Fruit fly (Drosophila melanogaster) whole organism, embryonic: ENCODE measurements around the gene pyd.

Experiments used
- CG10274 ChIP-seq: fragments of 200-800 bp; sonication (Bioruptor generic); optimal IDR thresholded peaks from 3 replicates; lab custom pipeline; 2017; ENCODE audit warnings: missing biosample characterization, mild to moderate bottlenecking, missing genetic modification characterization
- CG11085 ChIP-seq: fragments of 200-800 bp; sonication (Bioruptor generic); IDR thresholded peaks from 2 replicates; pipeline ENCODE4 v1.3.6; 2022; ENCODE audit warnings: missing biosample characterization, missing genetic modification characterization
- CG14441 ChIP-seq: fragments of 200-800 bp; sonication (Bioruptor generic); IDR thresholded peaks from 2 replicates; pipeline ENCODE4 v1.3.6; 2022; ENCODE audit warnings: missing biosample characterization, missing genetic modification characterization
- CG15269 ChIP-seq: fragments of 200-800 bp; sonication (Bioruptor generic); optimal IDR thresholded peaks from 2 replicates; lab custom pipeline; 2018; ENCODE audit warnings: missing biosample characterization, mild to moderate bottlenecking, missing genetic modification characterization, moderate library complexity
- CG2129 ChIP-seq: fragments of 200-800 bp; sonication (Bioruptor generic); IDR thresholded peaks from 2 replicates; pipeline ENCODE4 v1.3.6; 2022; ENCODE audit warnings: missing biosample characterization, missing genetic modification characterization; ENCODE audit not compliant: partially characterized antibody
- CG3281 ChIP-seq: fragments of 200-800 bp; sonication (Bioruptor generic); optimal IDR thresholded peaks from 3 replicates; lab custom pipeline; 2017; ENCODE audit warnings: missing biosample characterization, mild to moderate bottlenecking, missing genetic modification characterization
- Fer2 ChIP-seq: fragments of 200-800 bp; sonication (Bioruptor generic); optimal IDR thresholded peaks from 2 replicates; lab custom pipeline; 2018; ENCODE audit warnings: missing biosample characterization, mild to moderate bottlenecking, missing genetic modification characterization, moderate library complexity
- Lpt ChIP-seq: fragments of >200 bp; optimal IDR thresholded peaks from 2 replicates; lab custom pipeline; 2018; ENCODE audit warnings: missing biosample characterization, missing genetic modification characterization
- br ChIP-seq: fragments of >200 bp; optimal IDR thresholded peaks from 2 replicates; lab custom pipeline; 2017
- lov ChIP-seq, 2 experiments: fragments of 200-800 bp in 1 of 2; fragments of >200 bp in 1 of 2; sonication (Bioruptor generic) in 1 of 2; IDR thresholded peaks in 1 of 2; optimal IDR thresholded peaks in 1 of 2; 2 replicates in 1 of 2; 3 replicates in 1 of 2; pipeline versions ENCODE4 v1.3.6 to Lab custom; 2017 to 2022; ENCODE audit warnings: missing biosample characterization in 1 of 2, missing genetic modification characterization in 1 of 2
- nerfin-1 ChIP-seq: fragments of 200-800 bp; sonication (Bioruptor generic); optimal IDR thresholded peaks from 3 replicates; lab custom pipeline; 2019; ENCODE audit warnings: missing biosample characterization, mild to moderate bottlenecking, missing genetic modification characterization, moderate library complexity
- toy ChIP-seq: fragments of 200-800 bp; sonication (Bioruptor generic); IDR thresholded peaks from 2 replicates; pipeline ENCODE4 v1.3.6; 2022; ENCODE audit warnings: missing biosample characterization, missing genetic modification characterization
- zf30C ChIP-seq: fragments of 200-800 bp; sonication (Bioruptor generic); optimal IDR thresholded peaks from 3 replicates; lab custom pipeline; 2018; ENCODE audit warnings: missing biosample characterization, mild to moderate bottlenecking, missing genetic modification characterization

pyd gene

DNA sequence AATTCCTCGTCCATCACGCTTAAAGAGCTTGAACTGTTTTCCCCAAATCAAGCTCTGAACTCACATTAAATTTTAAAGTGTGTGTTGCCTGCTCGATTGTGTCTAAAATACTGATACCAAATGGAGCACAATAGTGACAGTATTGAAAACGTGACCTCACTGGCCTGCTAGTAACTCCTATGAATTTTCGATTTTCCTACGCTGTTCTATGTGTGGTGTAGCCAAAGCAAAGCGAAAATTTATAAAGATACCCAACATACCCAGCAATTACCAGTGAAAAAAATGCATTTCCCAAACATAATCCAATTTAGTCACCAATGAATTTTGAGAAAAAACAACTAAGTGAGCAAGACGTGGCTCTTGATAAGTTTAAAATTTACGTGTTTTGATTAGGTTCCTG, 151.9 kb downstream of the pyd start, which contains the start of gene CG33191:
CG33191 (minus strand) TSS at position 101 of the 400 bp plus-strand sequence.
- TF ChIP-seq CG14441 (no peak), br (lab: Kevin White, UChicago) (no peak), CG11085 (GFP tag; lab: Robert Waterston, UW) (no peak), CG2129 (GFP tag; lab: Robert Waterston, UW) (no peak), lov (optimal IDR thresholded peaks at IDR 0.05; lab: Kevin White, UChicago) (no peak), lov (GFP tag; IDR thresholded peaks at IDR 0.05; lab: Robert Waterston, UW) (no peak), nerfin-1 (no peak), Fer2 (tag; lab: Kevin White, UChicago) (no peak), toy (GFP tag; lab: Robert Waterston, UW) (no peak), zf30C (GFP tag; lab: Kevin White, UChicago) (no peak), CG15269 (tag; lab: Kevin White, UChicago) (no peak), CG10274 (GFP tag; lab: Kevin White, UChicago) (no peak), Lpt (GFP tag; lab: Kevin White, UChicago) (no peak), CG3281 (GFP tag; lab: Kevin White, UChicago) (no peak)
